Worm (Caenorhabditis elegans) whole organism, midembryonic: Measurements from ENCODE around the gene rmif-2.

Experiments used
- T22C8.4 ChIP-seq: fragments of 200-800 bp; sonication (Bioruptor generic); IDR thresholded peaks from 2 replicates; pipeline ENCODE4 v1.3.6; 2022; ENCODE audit warnings: missing genetic modification characterization, missing compliant biosample characterization
- cog-1 ChIP-seq: sonication (generic microtip); optimal IDR thresholded peaks from 2 replicates; lab custom pipeline; 2016; ENCODE audit warnings: missing genetic modification characterization, missing compliant biosample characterization
- flt-1 ChIP-seq: fragments of 200-800 bp; sonication (Bioruptor generic); IDR thresholded peaks from 2 replicates; pipeline ENCODE4 v1.3.6; 2022; ENCODE audit warnings: missing genetic modification characterization, missing compliant biosample characterization
- klf-2 ChIP-seq: fragments of 200-800 bp; sonication (Bioruptor generic); conservative IDR thresholded peaks from 2 replicates; pipeline ENCODE4 v1.3.6; 2022; ENCODE audit warnings: missing genetic modification reagents, missing genetic modification characterization, missing compliant biosample characterization
- med-1 ChIP-seq: sonication (generic microtip); optimal IDR thresholded peaks from 2 replicates; lab custom pipeline; 2017; ENCODE audit warnings: missing genetic modification characterization, mild to moderate bottlenecking, missing compliant biosample characterization, antibody characterized with exemption, missing genetic modification reagents; ENCODE audit not compliant: insufficient read depth
- ref-1 ChIP-seq: fragments of 200-800 bp; sonication (Bioruptor generic); conservative IDR thresholded peaks from 2 replicates; pipeline ENCODE4 v1.3.6; 2022; ENCODE audit warnings: missing genetic modification reagents, missing genetic modification characterization, missing compliant biosample characterization
- tab-1 ChIP-seq: fragments of 200-800 bp; sonication (Bioruptor generic); IDR thresholded peaks from 2 replicates; pipeline ENCODE4 v1.3.6; 2022; ENCODE audit warnings: missing genetic modification characterization, missing compliant biosample characterization
- ztf-23 ChIP-seq: fragments of 200-800 bp; sonication (Bioruptor generic); IDR thresholded peaks from 2 replicates; pipeline ENCODE4 v1.3.6; 2022; ENCODE audit warnings: missing genetic modification reagents, missing genetic modification characterization, missing compliant biosample characterization
- ztf-29 ChIP-seq: fragments of 200-800 bp; sonication (Bioruptor generic); IDR thresholded peaks from 2 replicates; pipeline ENCODE4 v1.3.6; 2022; ENCODE audit warnings: missing genetic modification reagents, missing genetic modification characterization, missing compliant biosample characterization

DNA sequence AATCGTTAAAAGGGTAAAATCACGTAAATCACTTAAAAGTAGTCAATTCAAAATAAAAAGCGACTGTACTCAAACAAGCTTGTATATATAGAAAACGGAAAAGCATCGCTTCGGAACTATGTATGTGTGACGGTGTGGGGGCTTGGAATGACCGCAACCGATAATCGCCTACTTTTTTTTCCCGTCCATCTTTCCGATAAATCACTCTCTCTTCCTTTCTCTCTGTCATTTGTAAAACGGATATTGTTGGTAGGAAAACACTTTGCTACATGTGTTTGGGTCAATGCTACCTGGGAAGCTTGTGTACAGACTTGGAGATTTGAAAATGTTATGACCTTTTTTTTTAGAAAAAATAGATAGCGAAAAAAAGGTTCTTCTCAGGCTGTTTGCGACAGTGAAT, 42.4 kb downstream of the rmif-2 start:
- TF ChIP-seq ztf-23 (GFP tag; lab: Robert Waterston, UW) (no peak), T22C8.4 (no peak), med-1 (GFP tag; lab: Kevin White, UChicago) (no peak), ztf-29 (GFP tag; lab: Robert Waterston, UW) (no peak), tab-1 (GFP tag; lab: Robert Waterston, UW) (no peak), cog-1 (no peak), ref-1 (no peak), klf-2 (GFP tag; lab: Robert Waterston, UW) (no peak), flt-1 (GFP tag; lab: Robert Waterston, UW) (no peak)
